Worm (Caenorhabditis elegans): ENCODE data around the gene pqn-31.

The pqn-31 gene

ce11 chrV:9081410-9081809 is 28.0 kb upstream of the pqn-31 start (continued):
- TF ChIP-seq ceh-32 (tag; optimal IDR thresholded peaks at IDR 0.05; ENCODE audit: poor library complexity) (no peak), ztf-11 (tag; optimal IDR thresholded peaks at IDR 0.05) (no peak), hlh-30 (tag; optimal IDR thresholded peaks at IDR 0.05; ENCODE audit: insufficient read depth) (peak; percentile 29), daf-12 (tag; optimal IDR thresholded peaks at IDR 0.05) (no peak), dmd-9 (GFP tag; IDR thresholded peaks at IDR 0.05) (no peak), Y48G9A.11 (GFP tag; IDR thresholded peaks at IDR 0.05) (no peak), ceh-28 (tag; optimal IDR thresholded peaks at IDR 0.05) (no peak), aha-1 (tag) (peak; percentile 65), ctbp-1 (GFP tag; IDR thresholded peaks at IDR 0.05) (no peak), T20F7.1 (GFP tag; optimal IDR thresholded peaks at IDR 0.05) (no peak), egl-43 (GFP tag; IDR thresholded peaks at IDR 0.05) (no peak), T26A8.4 (GFP tag; IDR thresholded peaks at IDR 0.05) (no peak), nhr-77 (tag; optimal IDR thresholded peaks at IDR 0.05) (peak; percentile 4), tra-1 (GFP tag; IDR thresholded peaks at IDR 0.05) (no peak), cey-2 (tag; optimal IDR thresholded peaks at IDR 0.05; ENCODE audit: borderline replicate concordance, insufficient read depth) (no peak), mxl-2 (GFP tag; conservative IDR thresholded peaks at IDR 0.05) (no peak), daf-16 (GFP tag; optimal IDR thresholded peaks at IDR 0.05) (no peak), daf-16 (tag; optimal IDR thresholded peaks at IDR 0.05) (peak; percentile 71), daf-19 (GFP tag; conservative IDR thresholded peaks at IDR 0.05) (no peak), mxl-3 (GFP tag; optimal IDR thresholded peaks at IDR 0.05) (no peak), mdl-1 (tag; optimal IDR thresholded peaks at IDR 0.05) (no peak), pha-4 (GFP tag; IDR thresholded peaks at IDR 0.05) (no peak), pha-4 (tag; optimal IDR thresholded peaks at IDR 0.05) (peak; percentile 62), ceh-62 (tag; optimal IDR thresholded peaks at IDR 0.05) (no peak), dve-1 (tag; optimal IDR thresholded peaks at IDR 0.05; ENCODE audit: insufficient read depth) (peak; percentile 70), snpc-4 (tag; optimal IDR thresholded peaks at IDR 0.05) (no peak), hif-1 (tag; optimal IDR thresholded peaks at IDR 0.05) (peak in 1 of 2 experiments; percentile 16), lin-15B (tag; optimal IDR thresholded peaks at IDR 0.05) (no peak), lin-38 (GFP tag; IDR thresholded peaks at IDR 0.05) (no peak)

- TF ChIP-seq arid-1 (GFP tag; conservative IDR thresholded peaks at IDR 0.05) (no peak), nhr-11 (tag; optimal IDR thresholded peaks at IDR 0.05) (no peak), snpc-4 (tag; optimal IDR thresholded peaks at IDR 0.05) (no peak), hlh-11 (tag; optimal IDR thresholded peaks at IDR 0.05) (peak; percentile 9), spr-1 (tag; optimal IDR thresholded peaks at IDR 0.05) (no peak), nhr-28 (tag; optimal IDR thresholded peaks at IDR 0.05) (peak; percentile 37), unc-62 (GFP tag; optimal IDR thresholded peaks at IDR 0.05 in 1 of 2) (peak in 1 of 2 experiments; percentile 95), unc-62 (tag; optimal IDR thresholded peaks at IDR 0.05) (no peak), egl-27 (tag; optimal IDR thresholded peaks at IDR 0.05) (no peak), ZK337.2 (GFP tag; IDR thresholded peaks at IDR 0.05) (no peak), hlh-30 (tag; optimal IDR thresholded peaks at IDR 0.05; ENCODE audit: insufficient read depth) (no peak)
These were observed 27.0 kb upstream of the pqn-31 start for ce11 chrV:9082350-9082749.

DNA sequence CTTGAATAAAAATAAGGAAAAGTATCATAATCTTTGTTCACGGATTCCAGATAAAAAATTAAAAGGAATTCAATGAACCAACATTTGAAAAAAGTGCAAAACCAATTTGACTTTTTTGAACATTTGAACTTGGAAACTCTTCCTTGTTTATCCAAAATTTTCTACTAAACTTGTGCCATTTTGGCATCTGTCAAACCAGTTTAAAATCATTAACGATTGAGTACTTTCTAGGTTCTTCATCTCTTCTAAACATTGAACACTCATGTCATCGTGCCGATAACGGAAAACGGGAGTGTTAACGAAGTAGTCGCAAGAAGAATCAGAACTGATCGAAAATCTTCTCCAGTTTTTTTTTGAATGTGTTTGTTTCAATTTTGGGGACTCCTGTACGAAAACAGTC is 25.1 kb upstream of the pqn-31 start:
- TF ChIP-seq mdl-1 (tag; optimal IDR thresholded peaks at IDR 0.05): peak in 1 of 2 experiments; percentile 24
- 0 out of 2 replicates have a peak, but pooled peaks have one; percentile 30 for TF ChIP-seq dmd-6 (GFP tag; IDR thresholded peaks at IDR 0.05)
- TF ChIP-seq tra-1 (GFP tag; IDR thresholded peaks at IDR 0.05): no peak
- TF ChIP-seq lin-38 (GFP tag; IDR thresholded peaks at IDR 0.05): no peak
- TF ChIP-seq nhr-28 (tag; optimal IDR thresholded peaks at IDR 0.05): peak; percentile 48

Data from whole organism, L4 larva.